Fruit fly (Drosophila melanogaster): Measurements from ENCODE around the gene lqf.

- TF ChIP-seq Clk (GFP tag; optimal IDR thresholded peaks at IDR 0.05) = no peak
- no peak for TF ChIP-seq CG12768 (GFP tag; optimal IDR thresholded peaks at IDR 0.05)
- TF ChIP-seq CG33017 (tag; optimal IDR thresholded peaks at IDR 0.05) = no peak
- no peak for TF ChIP-seq CG5204 (GFP tag; optimal IDR thresholded peaks at IDR 0.05)
- TF ChIP-seq cnc (optimal IDR thresholded peaks at IDR 0.05) = no peak
Observed at dm6 chr3L:7560580-7560979, 32.0 kb downstream of the lqf start.

Measured in whole organism, adult.